Fruit fly (Drosophila melanogaster): ENCODE data around the gene VhaPPA1-1.

DNA sequence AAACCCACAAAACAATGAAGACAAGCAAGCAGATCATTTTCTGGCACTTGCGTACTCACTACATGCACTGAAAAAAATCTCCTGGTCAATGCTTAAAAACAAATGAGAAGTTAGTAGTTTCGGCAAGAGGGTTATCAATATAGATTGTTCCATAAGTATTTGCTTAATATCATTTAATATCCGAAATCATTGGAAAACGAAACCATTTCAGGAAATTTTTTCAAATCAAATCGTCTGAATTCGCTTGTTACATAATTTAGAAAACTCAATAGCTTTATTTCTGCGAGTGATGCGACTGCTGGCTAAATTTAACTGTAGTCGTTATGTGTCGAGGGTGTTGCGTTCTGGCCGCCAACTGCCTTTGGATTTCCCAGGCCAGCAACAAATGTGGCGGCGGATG, 25.7 kb downstream of the VhaPPA1-1 start:
- no peak for TF ChIP-seq ovo (GFP tag; optimal IDR thresholded peaks at IDR 0.05)
- no peak for TF ChIP-seq tj (GFP tag; optimal IDR thresholded peaks at IDR 0.05)
- TF ChIP-seq Clk (GFP tag; optimal IDR thresholded peaks at IDR 0.05): no peak
- TF ChIP-seq Mnt (GFP tag; optimal IDR thresholded peaks at IDR 0.05): no peak
- TF ChIP-seq CG7045 (GFP tag; optimal IDR thresholded peaks at IDR 0.05): no peak
- TF ChIP-seq CG11617 (GFP tag; optimal IDR thresholded peaks at IDR 0.05): no peak
- no peak for TF ChIP-seq cic (GFP tag; optimal IDR thresholded peaks at IDR 0.05)
- TF ChIP-seq kay (GFP tag; ENCODE audit: borderline replicate concordance): no peak
- no peak for TF ChIP-seq pad (GFP tag; optimal IDR thresholded peaks at IDR 0.05)
- no peak for TF ChIP-seq CG7101 (tag; optimal IDR thresholded peaks at IDR 0.05)
- no peak for TF ChIP-seq Crg-1 (GFP tag; optimal IDR thresholded peaks at IDR 0.05)

All from whole organism, adult.